Fruit fly (Drosophila melanogaster) whole organism, embryonic: ENCODE measurements around the gene CG10747.

Source experiments
- Antp ChIP-seq: fragments of 200-800 bp; sonication (Bioruptor generic); optimal IDR thresholded peaks from 3 replicates; lab custom pipeline; 2016; ENCODE audit warnings: missing biosample characterization, missing genetic modification characterization
- Atf-2 ChIP-seq: fragments of 200-800 bp; sonication (Bioruptor generic); optimal IDR thresholded peaks from 2 replicates; lab custom pipeline; 2016; ENCODE audit warnings: missing biosample characterization, missing genetic modification characterization
- CG10147 ChIP-seq: fragments of 200-800 bp; sonication (Bioruptor generic); optimal IDR thresholded peaks from 2 replicates; lab custom pipeline; 2019; ENCODE audit warnings: missing biosample characterization, mild to moderate bottlenecking, missing genetic modification characterization, moderate library complexity
- CG10267 ChIP-seq: fragments of 200-800 bp; sonication (Bioruptor generic); optimal IDR thresholded peaks from 2 replicates; lab custom pipeline; 2018; ENCODE audit warnings: missing biosample characterization, mild to moderate bottlenecking, missing genetic modification characterization, moderate library complexity
- CG11085 ChIP-seq: fragments of 200-800 bp; sonication (Bioruptor generic); IDR thresholded peaks from 2 replicates; pipeline ENCODE4 v1.3.6; 2022; ENCODE audit warnings: missing biosample characterization, missing genetic modification characterization
- CG12942 ChIP-seq: fragments of 200-800 bp; sonication (Bioruptor generic); optimal IDR thresholded peaks from 3 replicates; lab custom pipeline; 2016; ENCODE audit warnings: missing biosample characterization, missing genetic modification characterization
- CG13624 ChIP-seq: fragments of 200-800 bp; sonication (Bioruptor generic); optimal IDR thresholded peaks from 2 replicates; lab custom pipeline; 2016; ENCODE audit warnings: missing biosample characterization, missing genetic modification characterization
- CG14860 ChIP-seq: fragments of 200-800 bp; sonication (Bioruptor generic); IDR thresholded peaks from 3 replicates; pipeline ENCODE4 v1.3.6; 2022; ENCODE audit warnings: missing biosample characterization, missing genetic modification characterization; ENCODE audit not compliant: partially characterized antibody
- CG15073 ChIP-seq: fragments of 200-800 bp; sonication (Bioruptor generic); optimal IDR thresholded peaks from 2 replicates; lab custom pipeline; 2016; ENCODE audit warnings: missing biosample characterization, missing genetic modification characterization
- CG1529 ChIP-seq: fragments of 200-800 bp; sonication (Bioruptor generic); optimal IDR thresholded peaks from 3 replicates; lab custom pipeline; 2018; ENCODE audit warnings: missing biosample characterization, missing genetic modification characterization
- CG17328 ChIP-seq: fragments of 200-800 bp; sonication (Bioruptor generic); IDR thresholded peaks from 2 replicates; pipeline ENCODE4 v1.3.6; 2022; ENCODE audit warnings: missing biosample characterization, missing genetic modification characterization
- CG17612 ChIP-seq: fragments of 200-800 bp; sonication (Bioruptor generic); IDR thresholded peaks from 2 replicates; pipeline ENCODE4 v1.3.6; 2022; ENCODE audit warnings: missing biosample characterization, missing genetic modification characterization
- CG18262 ChIP-seq: fragments of 200-800 bp; optimal IDR thresholded peaks from 3 replicates; lab custom pipeline; 2019; ENCODE audit warnings: missing biosample characterization, mild to moderate bottlenecking, missing genetic modification characterization, moderate library complexity
- CG31388 ChIP-seq: fragments of 200-800 bp; sonication (Bioruptor generic); optimal IDR thresholded peaks from 2 replicates; lab custom pipeline; 2016; ENCODE audit warnings: missing biosample characterization, missing genetic modification characterization
- CG3163 ChIP-seq: fragments of 200-800 bp; sonication (Bioruptor generic); optimal IDR thresholded peaks from 3 replicates; lab custom pipeline; 2016; ENCODE audit warnings: missing biosample characterization, missing genetic modification characterization
- CG34422 ChIP-seq: fragments of 200-800 bp; sonication (Bioruptor generic); IDR thresholded peaks from 3 replicates; pipeline ENCODE4 v1.3.6; 2022; ENCODE audit warnings: missing biosample characterization, missing genetic modification characterization
- CG4707 ChIP-seq: fragments of 200-800 bp; sonication (Bioruptor generic); optimal IDR thresholded peaks from 2 replicates; lab custom pipeline; 2018; ENCODE audit warnings: missing biosample characterization, mild to moderate bottlenecking, missing genetic modification characterization, moderate library complexity
- CG6765 ChIP-seq: fragments of 200-800 bp; sonication (Bioruptor generic); optimal IDR thresholded peaks from 3 replicates; lab custom pipeline; 2017; ENCODE audit warnings: missing biosample characterization, mild to moderate bottlenecking, missing genetic modification characterization
- CG6813 ChIP-seq: fragments of 200-800 bp; sonication (Bioruptor generic); optimal IDR thresholded peaks from 2 replicates; lab custom pipeline; 2017; ENCODE audit warnings: missing biosample characterization, missing genetic modification characterization, mild to moderate bottlenecking, moderate library complexity, missing genetic modification reagents
- CG7357 ChIP-seq: fragments of 200-800 bp; sonication (Bioruptor generic); IDR thresholded peaks from 3 replicates; pipeline ENCODE4 v1.3.6; 2022; ENCODE audit warnings: missing biosample characterization, missing genetic modification characterization
- CG8359 ChIP-seq: fragments of 200-800 bp; sonication (Bioruptor generic); optimal IDR thresholded peaks from 2 replicates; lab custom pipeline; 2017; ENCODE audit warnings: missing biosample characterization, mild to moderate bottlenecking, missing genetic modification characterization, borderline replicate concordance
- CG8924 ChIP-seq: fragments of 200-800 bp; optimal IDR thresholded peaks from 3 replicates; lab custom pipeline; 2019; ENCODE audit warnings: missing biosample characterization, mild to moderate bottlenecking, missing genetic modification characterization, moderate library complexity
- CG9876 ChIP-seq: fragments of 200-800 bp; sonication (Bioruptor generic); optimal IDR thresholded peaks from 2 replicates; lab custom pipeline; 2016; ENCODE audit warnings: missing biosample characterization, missing genetic modification characterization
- CG9932 ChIP-seq: fragments of 200-800 bp; sonication (Bioruptor generic); IDR thresholded peaks from 2 replicates; pipeline ENCODE4 v1.3.6; 2022; ENCODE audit warnings: missing biosample characterization, missing genetic modification characterization
- D19A ChIP-seq: fragments of 200-800 bp; optimal IDR thresholded peaks from 3 replicates; lab custom pipeline; 2019; ENCODE audit warnings: missing biosample characterization, mild to moderate bottlenecking, missing genetic modification characterization, moderate library complexity
- Dad ChIP-seq: fragments of 200-800 bp; sonication (Bioruptor generic); optimal IDR thresholded peaks from 3 replicates; lab custom pipeline; 2016; ENCODE audit warnings: missing biosample characterization, missing genetic modification characterization
- Gsc ChIP-seq: fragments of 200-800 bp; sonication (Bioruptor generic); IDR thresholded peaks from 2 replicates; pipeline ENCODE4 v1.3.6; 2022; ENCODE audit warnings: missing biosample characterization, missing genetic modification characterization
- Hr39 ChIP-seq: fragments of >200 bp; optimal IDR thresholded peaks from 2 replicates; lab custom pipeline; 2017
- Lhr ChIP-seq: fragments of 200-800 bp; sonication (Bioruptor generic); optimal IDR thresholded peaks from 3 replicates; lab custom pipeline; 2017; ENCODE audit warnings: mild to moderate bottlenecking, missing biosample characterization, missing genetic modification reagents, missing genetic modification characterization
- Opbp ChIP-seq: fragments of 200-800 bp; sonication (Bioruptor generic); IDR thresholded peaks from 3 replicates; pipeline ENCODE4 v1.3.6; 2022; ENCODE audit warnings: missing biosample characterization, missing genetic modification characterization; ENCODE audit not compliant: partially characterized antibody
- Ravus ChIP-seq: fragments of 200-800 bp; sonication (Bioruptor generic); IDR thresholded peaks from 2 replicates; pipeline ENCODE4 v1.3.6; 2022; ENCODE audit warnings: missing biosample characterization, missing genetic modification characterization
- Rx ChIP-seq: fragments of 200-800 bp; sonication (Bioruptor generic); IDR thresholded peaks from 2 replicates; pipeline ENCODE4 v1.3.6; 2022; ENCODE audit warnings: missing biosample characterization, missing genetic modification characterization
- amos ChIP-seq: fragments of 200-800 bp; sonication (Bioruptor generic); IDR thresholded peaks from 2 replicates; pipeline ENCODE4 v1.3.6; 2022; ENCODE audit warnings: missing biosample characterization, missing genetic modification characterization; ENCODE audit not compliant: partially characterized antibody
- ash1 ChIP-seq: fragments of 200-800 bp; sonication (Bioruptor generic); optimal IDR thresholded peaks from 2 replicates; lab custom pipeline; 2018; ENCODE audit warnings: missing biosample characterization, mild to moderate bottlenecking, missing genetic modification characterization
- br ChIP-seq: fragments of >200 bp; optimal IDR thresholded peaks from 2 replicates; lab custom pipeline; 2017
- emc ChIP-seq: fragments of 200-800 bp; sonication (Bioruptor generic); optimal IDR thresholded peaks from 2 replicates; lab custom pipeline; 2016; ENCODE audit warnings: missing biosample characterization, missing genetic modification characterization
- ems ChIP-seq: fragments of 200-800 bp; sonication (Bioruptor generic); optimal IDR thresholded peaks from 3 replicates; lab custom pipeline; 2016; ENCODE audit warnings: missing biosample characterization, missing genetic modification characterization
- fd96Cb ChIP-seq: fragments of 200-800 bp; sonication (Bioruptor generic); optimal IDR thresholded peaks from 2 replicates; lab custom pipeline; 2018; ENCODE audit warnings: missing biosample characterization, mild to moderate bottlenecking, missing genetic modification characterization, moderate library complexity
- gcm ChIP-seq: fragments of 200-800 bp; sonication (Bioruptor generic); optimal IDR thresholded peaks from 2 replicates; lab custom pipeline; 2019; ENCODE audit warnings: missing biosample characterization, mild to moderate bottlenecking, missing genetic modification characterization, moderate library complexity
- lola ChIP-seq, 3 experiments: fragments of >200 bp in 2 of 3; fragments of 200-800 bp in 1 of 3; sonication (Bioruptor generic) in 1 of 3; optimal IDR thresholded peaks; 2 replicates each; lab custom pipeline; 2017 to 2019; ENCODE audit warnings: missing biosample characterization in 3 of 3, missing genetic modification characterization in 3 of 3, mild to moderate bottlenecking in 1 of 3, moderate library complexity in 1 of 3
- mirr ChIP-seq: fragments of 200-800 bp; sonication (Bioruptor generic); optimal IDR thresholded peaks from 3 replicates; lab custom pipeline; 2018; ENCODE audit warnings: missing biosample characterization, mild to moderate bottlenecking, missing genetic modification characterization
- prd ChIP-seq, 3 experiments: fragments of >200 bp in 2 of 3; fragments of 200-800 bp in 1 of 3; sonication (Bioruptor generic) in 1 of 3; optimal IDR thresholded peaks in 2 of 3; IDR thresholded peaks in 1 of 3; 2 replicates in 2 of 3; 3 replicates in 1 of 3; pipeline versions ENCODE4 v1.3.6 to Lab custom; 2017 to 2022; ENCODE audit warnings: missing biosample characterization in 1 of 3, missing genetic modification characterization in 1 of 3
- schlank ChIP-seq: fragments of 200-800 bp; sonication (Bioruptor generic); optimal IDR thresholded peaks from 2 replicates; lab custom pipeline; 2018; ENCODE audit warnings: missing biosample characterization, mild to moderate bottlenecking, missing genetic modification characterization
- shn ChIP-seq: fragments of 200-800 bp; sonication (Bioruptor generic); optimal IDR thresholded peaks from 3 replicates; lab custom pipeline; 2016; ENCODE audit warnings: missing biosample characterization, missing genetic modification characterization
- slp2 ChIP-seq: fragments of 200-800 bp; sonication (Bioruptor generic); optimal IDR thresholded peaks from 2 replicates; lab custom pipeline; 2016; ENCODE audit warnings: missing biosample characterization, missing genetic modification characterization
- sob ChIP-seq: fragments of 200-800 bp; sonication (Bioruptor generic); IDR thresholded peaks from 2 replicates; pipeline ENCODE4 v1.3.6; 2022; ENCODE audit warnings: missing biosample characterization, missing genetic modification characterization
- tio ChIP-seq: fragments of 200-800 bp; sonication (Bioruptor generic); optimal IDR thresholded peaks from 2 replicates; lab custom pipeline; 2017; ENCODE audit warnings: missing biosample characterization, missing genetic modification characterization, inconsistent platforms
- trem ChIP-seq: fragments of 200-800 bp; optimal IDR thresholded peaks from 3 replicates; lab custom pipeline; 2019; ENCODE audit warnings: missing biosample characterization, mild to moderate bottlenecking, missing genetic modification characterization, moderate library complexity
- tx ChIP-seq: fragments of 200-800 bp; sonication (Bioruptor generic); optimal IDR thresholded peaks from 2 replicates; lab custom pipeline; 2016; ENCODE audit warnings: missing biosample characterization, missing genetic modification characterization
- usp ChIP-seq: fragments of >200 bp; optimal IDR thresholded peaks from 2 replicates; lab custom pipeline; 2017; ENCODE audit warnings: missing biosample characterization, missing genetic modification characterization

The CG10747 gene

dm6 chr2L:20091094-20091679, at the start of gene CG10747, which contains the start of gene Pyroxd1 (continued):
- TF ChIP-seq amos (GFP tag; lab: Robert Waterston, UW) (no peak; the same call in 1 of the 2 replicates), usp (no peak), CG6765 (peak; percentile 91), ash1 (peak; percentile 70), CG3163 (GFP tag; lab: Kevin White, UChicago) (peak; percentile 76), CG31388 (GFP tag; lab: Kevin White, UChicago) (peak; percentile 93), tio (peak; percentile 98), lola (GFP tag; optimal IDR thresholded peaks at IDR 0.05; lab: Kevin White, UChicago) (peak in 1 of 3 experiments; percentile 95), CG34422 (GFP tag; lab: Robert Waterston, UW) (peak; percentile 93), Atf-2 (GFP tag; lab: Kevin White, UChicago) (peak; percentile 93), Hr39 (lab: Kevin White, UChicago) (no peak), CG9876 (peak; percentile 88), CG8924 (tag; lab: Kevin White, UChicago) (peak; percentile 98), D19A (peak; percentile 90), CG13624 (GFP tag; lab: Kevin White, UChicago) (peak; percentile 96), CG4707 (GFP tag; lab: Kevin White, UChicago) (peak; percentile 85), CG17328 (GFP tag; lab: Robert Waterston, UW) (peak; percentile 92), CG7357 (GFP tag; lab: Robert Waterston, UW) (peak; percentile 88), br (lab: Kevin White, UChicago) (no peak), schlank (peak; percentile 94), Opbp (GFP tag; lab: Robert Waterston, UW) (no peak), mirr (GFP tag; lab: Kevin White, UChicago) (peak; percentile 93), trem (tag; lab: Kevin White, UChicago) (peak; percentile 91), CG10267 (peak; percentile 89), prd (optimal IDR thresholded peaks at IDR 0.05; lab: Kevin White, UChicago) (no peak), prd (GFP tag; IDR thresholded peaks at IDR 0.05; lab: Robert Waterston, UW) (peak; percentile 97), CG10147 (peak; percentile 97), emc (peak; percentile 83), CG14860 (GFP tag; lab: Robert Waterston, UW) (no peak), Dad (peak; percentile 91), slp2 (GFP tag; lab: Kevin White, UChicago) (peak; percentile 89), CG11085 (GFP tag; lab: Robert Waterston, UW) (peak; percentile 89), Antp (peak; percentile 94), gcm (GFP tag; lab: Kevin White, UChicago) (peak; percentile 96), Gsc (GFP tag; lab: Robert Waterston, UW) (peak; percentile 66), CG8359 (GFP tag; lab: Kevin White, UChicago) (peak; percentile 80), tx (GFP tag; lab: Kevin White, UChicago) (peak; percentile 93), CG12942 (peak; percentile 96), CG6813 (GFP tag; lab: Kevin White, UChicago) (peak; percentile 91), CG9932 (peak; percentile 97), CG17612 (GFP tag; lab: Robert Waterston, UW) (peak; percentile 90), Ravus (peak; percentile 86), ems (GFP tag; lab: Kevin White, UChicago) (peak; percentile 97), Rx (GFP tag; lab: Robert Waterston, UW) (peak; percentile 87), Lhr (peak; percentile 87), CG1529 (GFP tag; lab: Kevin White, UChicago) (peak; percentile 94), CG18262 (tag; lab: Kevin White, UChicago) (peak; percentile 96), sob (peak; percentile 97), CG15073 (GFP tag; lab: Kevin White, UChicago) (peak; percentile 86), fd96Cb (peak; percentile 96), shn (GFP tag; lab: Kevin White, UChicago) (peak; percentile 96)
